Worm (Caenorhabditis elegans) whole organism, late embryonic: ENCODE results near the gene R07E5.4.
A peak's percentile ranks its signal among the peaks of the same experiment; 100 is the strongest.

Experiments
- C08G9.2 ChIP-seq: sonication (generic microtip); optimal IDR thresholded peaks from 2 replicates; lab custom pipeline; 2016; ENCODE audit warnings: mild to moderate bottlenecking, missing genetic modification characterization, moderate library complexity, missing compliant biosample characterization
- K02D7.2 ChIP-seq: sonication (generic microtip); optimal IDR thresholded peaks from 2 replicates; lab custom pipeline; 2017; ENCODE audit warnings: mild to moderate bottlenecking, missing genetic modification characterization, missing compliant biosample characterization
- K09A11.1 ChIP-seq: sonication (generic microtip); optimal IDR thresholded peaks from 2 replicates; lab custom pipeline; 2017; ENCODE audit warnings: antibody characterized with exemption, mild to moderate bottlenecking, missing genetic modification characterization, missing compliant biosample characterization; ENCODE audit not compliant: insufficient read depth
- T23F11.4 ChIP-seq: fragments of 200-800 bp; sonication (Bioruptor generic); optimal IDR thresholded peaks from 2 replicates; lab custom pipeline; 2018; ENCODE audit warnings: mild to moderate bottlenecking, missing genetic modification characterization, missing compliant biosample characterization
- Y22D7AL.16 ChIP-seq: sonication (generic microtip); optimal IDR thresholded peaks from 2 replicates; lab custom pipeline; 2016; ENCODE audit warnings: missing genetic modification characterization, missing compliant biosample characterization
- ahr-1 ChIP-seq: sonication (generic microtip); optimal IDR thresholded peaks from 2 replicates; lab custom pipeline; 2016; ENCODE audit warnings: missing genetic modification characterization, missing compliant biosample characterization
- ceh-14 ChIP-seq: sonication (generic microtip); optimal IDR thresholded peaks from 2 replicates; lab custom pipeline; 2016; ENCODE audit warnings: missing genotype, missing genetic modification characterization, missing compliant biosample characterization
- ceh-18 ChIP-seq: sonication (generic microtip); optimal IDR thresholded peaks from 2 replicates; lab custom pipeline; 2016; ENCODE audit warnings: missing genetic modification characterization, missing compliant biosample characterization
- ceh-31 ChIP-seq: sonication (generic microtip); optimal IDR thresholded peaks from 2 replicates; lab custom pipeline; 2016; ENCODE audit warnings: missing genetic modification characterization, missing compliant biosample characterization
- ceh-45 ChIP-seq: fragments of 200-800 bp; sonication (Bioruptor generic); IDR thresholded peaks from 2 replicates; pipeline ENCODE4 v1.3.6; 2022; ENCODE audit warnings: missing genetic modification reagents, missing genetic modification characterization, missing compliant biosample characterization
- ceh-48 ChIP-seq: sonication (generic microtip); optimal IDR thresholded peaks from 2 replicates; lab custom pipeline; 2016; ENCODE audit warnings: missing genetic modification characterization, inconsistent platforms, missing compliant biosample characterization
- ceh-6 ChIP-seq: fragments of 200-800 bp; sonication (Bioruptor generic); optimal IDR thresholded peaks from 2 replicates; lab custom pipeline; 2018; ENCODE audit warnings: mild to moderate bottlenecking, missing genetic modification characterization, missing compliant biosample characterization
- ceh-9 ChIP-seq: sonication (generic microtip); optimal IDR thresholded peaks from 2 replicates; lab custom pipeline; 2016; ENCODE audit warnings: mild to moderate bottlenecking, missing genetic modification characterization, inconsistent platforms, missing compliant biosample characterization
- che-1 ChIP-seq: sonication (generic microtip); optimal IDR thresholded peaks from 2 replicates; lab custom pipeline; 2016; ENCODE audit warnings: mild to moderate bottlenecking, missing genetic modification characterization, missing compliant biosample characterization
- dve-1 ChIP-seq: sonication (generic microtip); optimal IDR thresholded peaks from 2 replicates; lab custom pipeline; 2017; ENCODE audit warnings: antibody characterized with exemption, mild to moderate bottlenecking, missing genetic modification characterization, missing compliant biosample characterization
- ets-4 ChIP-seq: sonication (generic microtip); optimal IDR thresholded peaks from 2 replicates; lab custom pipeline; 2016; ENCODE audit warnings: missing genetic modification characterization, missing compliant biosample characterization
- fax-1 ChIP-seq: sonication (generic microtip); optimal IDR thresholded peaks from 2 replicates; lab custom pipeline; 2016; ENCODE audit warnings: missing genotype, missing genetic modification characterization, missing compliant biosample characterization
- fkh-10 ChIP-seq: fragments of 150-350 bp; optimal IDR thresholded peaks from 2 replicates; lab custom pipeline; 2014; ENCODE audit warnings: missing biosample characterization, missing genetic modification reagents, missing genetic modification characterization
- fkh-6 ChIP-seq: sonication (generic microtip); optimal IDR thresholded peaks from 2 replicates; lab custom pipeline; 2016; ENCODE audit warnings: missing genetic modification characterization, missing compliant biosample characterization
- gmeb-2 ChIP-seq: sonication (generic microtip); optimal IDR thresholded peaks from 2 replicates; lab custom pipeline; 2016; ENCODE audit warnings: missing genetic modification characterization, inconsistent platforms, missing compliant biosample characterization
- hlh-13 ChIP-seq: fragments of 200-800 bp; sonication (Bioruptor generic); optimal IDR thresholded peaks from 2 replicates; lab custom pipeline; 2018; ENCODE audit warnings: mild to moderate bottlenecking, missing genetic modification characterization, missing compliant biosample characterization
- hlh-15 ChIP-seq: sonication (generic microtip); optimal IDR thresholded peaks from 2 replicates; lab custom pipeline; 2016; ENCODE audit warnings: missing genetic modification characterization, missing compliant biosample characterization
- hlh-6 ChIP-seq: sonication (generic microtip); optimal IDR thresholded peaks from 2 replicates; lab custom pipeline; 2016; ENCODE audit warnings: missing genotype, missing genetic modification characterization, missing compliant biosample characterization
- lin-11 ChIP-seq: fragments of 200-800 bp; sonication (Bioruptor generic); optimal IDR thresholded peaks from 2 replicates; lab custom pipeline; 2018; ENCODE audit warnings: mild to moderate bottlenecking, missing genetic modification characterization, missing compliant biosample characterization
- madf-2 ChIP-seq: sonication (generic microtip); optimal IDR thresholded peaks from 2 replicates; lab custom pipeline; 2017; ENCODE audit warnings: missing genetic modification characterization, missing compliant biosample characterization
- nfya-1 ChIP-seq: sonication (generic microtip); optimal IDR thresholded peaks from 2 replicates; lab custom pipeline; 2017; ENCODE audit warnings: missing genetic modification characterization, mild to moderate bottlenecking, missing compliant biosample characterization, antibody characterized with exemption, moderate library complexity
- nhr-11 ChIP-seq: fragments of 150-350 bp; optimal IDR thresholded peaks from 2 replicates; lab custom pipeline; 2014; ENCODE audit warnings: missing biosample characterization, missing genetic modification characterization
- odd-2 ChIP-seq: sonication (generic microtip); optimal IDR thresholded peaks from 2 replicates; lab custom pipeline; 2017; ENCODE audit warnings: antibody characterized with exemption, mild to moderate bottlenecking, missing genetic modification characterization, missing compliant biosample characterization
- pat-9 ChIP-seq: fragments of 200-800 bp; sonication (Bioruptor generic); optimal IDR thresholded peaks from 2 replicates; lab custom pipeline; 2018; ENCODE audit warnings: mild to moderate bottlenecking, missing genetic modification characterization, moderate library complexity, missing compliant biosample characterization
- pha-2 ChIP-seq: sonication (generic microtip); optimal IDR thresholded peaks from 2 replicates; lab custom pipeline; 2017; ENCODE audit warnings: mild to moderate bottlenecking, missing genetic modification characterization, missing compliant biosample characterization
- pros-1 ChIP-seq: fragments of 150-350 bp; optimal IDR thresholded peaks from 2 replicates; lab custom pipeline; 2014; ENCODE audit warnings: missing biosample characterization, missing genetic modification reagents, missing genetic modification characterization
- sox-2 ChIP-seq: fragments of 200-800 bp; sonication (Bioruptor generic); IDR thresholded peaks from 2 replicates; pipeline ENCODE4 v1.3.6; 2022; ENCODE audit warnings: missing genetic modification reagents, missing genetic modification characterization, missing compliant biosample characterization
- syd-9 ChIP-seq: sonication (generic microtip); optimal IDR thresholded peaks from 2 replicates; lab custom pipeline; 2016; ENCODE audit warnings: mild to moderate bottlenecking, missing genetic modification characterization, moderate library complexity, missing compliant biosample characterization
- tbx-7 ChIP-seq: sonication (generic microtip); optimal IDR thresholded peaks from 2 replicates; lab custom pipeline; 2016; ENCODE audit warnings: missing genotype, missing genetic modification characterization, missing compliant biosample characterization
- unc-42 ChIP-seq: sonication (generic microtip); optimal IDR thresholded peaks from 2 replicates; lab custom pipeline; 2016; ENCODE audit warnings: missing genotype, missing genetic modification characterization, missing compliant biosample characterization
- unc-86 ChIP-seq: sonication (generic microtip); optimal IDR thresholded peaks from 2 replicates; lab custom pipeline; 2016; ENCODE audit warnings: missing genetic modification characterization, missing compliant biosample characterization
- zip-5 ChIP-seq: sonication (generic microtip); optimal IDR thresholded peaks from 2 replicates; lab custom pipeline; 2016; ENCODE audit warnings: missing genetic modification characterization, missing compliant biosample characterization

The R07E5.4 gene

DNA sequence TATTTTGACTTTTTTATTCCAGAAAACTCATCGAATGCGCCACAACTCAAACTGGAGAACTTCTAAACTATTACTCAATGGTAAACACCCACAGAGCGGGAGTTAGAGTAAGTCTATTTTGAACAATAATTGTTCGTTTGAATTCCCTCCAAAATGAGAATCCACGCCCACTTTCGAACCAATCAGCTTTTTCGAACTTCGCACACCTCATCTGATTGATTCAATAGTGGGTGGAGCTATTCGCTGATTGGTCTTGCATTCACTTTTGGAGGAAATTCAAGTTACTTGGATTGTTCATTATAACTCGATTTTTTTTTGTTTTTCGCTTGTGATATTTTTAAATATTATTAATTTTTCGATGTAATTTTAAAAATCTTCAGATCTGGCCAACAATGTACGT lies 1.3 kb downstream of the R07E5.4 start:
- TF ChIP-seq pha-2 (no peak), lin-11 (tag; lab: Kevin White, UChicago) (no peak), zip-5 (tag; lab: Kevin White, UChicago) (no peak), gmeb-2 (no peak), nfya-1 (tag; lab: Kevin White, UChicago) (peak; percentile 72)

ce11 chrIII:4397115-4397514 lies 2.5 kb downstream of the R07E5.4 start, which contains the start of gene R07E5.5:
R07E5.5 (plus strand) TSS chrIII:4397415.
- TF ChIP-seq hlh-6 (no peak), Y22D7AL.16 (tag; lab: Kevin White, UChicago) (no peak)

- TF ChIP-seq fax-1 (tag; lab: Kevin White, UChicago) (no peak), unc-42 (tag; lab: Kevin White, UChicago) (no peak), nfya-1 (tag; lab: Kevin White, UChicago) (no peak), gmeb-2 (no peak), nhr-11 (tag; lab: Kevin White, UChicago) (no peak), T23F11.4 (GFP tag; lab: Kevin White, UChicago) (no peak), ets-4 (tag; lab: Kevin White, UChicago) (no peak), ceh-6 (GFP tag; lab: Kevin White, UChicago) (no peak), ceh-48 (tag; lab: Kevin White, UChicago) (no peak), hlh-13 (GFP tag; lab: Kevin White, UChicago) (no peak), pat-9 (tag; lab: Kevin White, UChicago) (no peak)
Measured at ce11 chrIII:4398463-4398862, 3.9 kb downstream of the R07E5.4 start, which contains the start of gene R07E5.6. R07E5.6 (plus strand) TSS chrIII:4398763.

DNA sequence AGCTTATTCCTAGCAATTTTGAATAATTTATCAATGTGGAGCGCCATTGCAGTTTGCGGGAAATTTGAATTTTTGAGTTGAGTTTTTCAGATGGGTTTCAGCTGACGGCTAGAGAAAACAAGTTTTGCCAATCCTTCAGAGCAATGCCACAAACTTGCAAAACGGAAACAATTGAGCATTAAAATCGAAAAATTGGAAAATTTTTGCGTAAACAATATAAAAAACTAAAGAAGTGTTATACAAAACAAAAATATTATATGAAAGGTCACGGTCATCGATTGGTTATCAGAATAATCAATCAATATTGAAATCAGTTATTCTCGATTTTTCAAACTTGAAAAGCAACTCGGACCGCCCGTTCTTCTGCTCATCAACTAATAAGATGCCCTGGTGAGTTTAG lies 6.5 kb downstream of the R07E5.4 start, which contains the start of gene R07E5.15:
TSS of gene R07E5.15 (plus strand) at position 301 of the 400 bp plus-strand sequence.
- TF ChIP-seq che-1 (tag; lab: Kevin White, UChicago) = no peak
- TF ChIP-seq ceh-45 = no peak
- no peak for TF ChIP-seq C08G9.2
- no peak for TF ChIP-seq Y22D7AL.16 (tag; lab: Kevin White, UChicago)
- TF ChIP-seq ceh-48 (tag; lab: Kevin White, UChicago) = no peak
- TF ChIP-seq ahr-1 = no peak
- TF ChIP-seq, all 69 proteins: peak for 0

- TF ChIP-seq ceh-6 (GFP tag; lab: Kevin White, UChicago) = no peak
- no peak for TF ChIP-seq fax-1 (tag; lab: Kevin White, UChicago)
- no peak for TF ChIP-seq tbx-7 (tag; lab: Kevin White, UChicago)
- no peak for TF ChIP-seq ceh-9 (tag; lab: Kevin White, UChicago)
- TF ChIP-seq K09A11.1 (tag; lab: Kevin White, UChicago) = no peak
- TF ChIP-seq unc-42 (tag; lab: Kevin White, UChicago) = peak; percentile 37
- TF ChIP-seq ceh-45 = no peak
- TF ChIP-seq nhr-11 (tag; lab: Kevin White, UChicago) = no peak
- no peak for TF ChIP-seq syd-9 (tag; lab: Kevin White, UChicago)
- TF ChIP-seq K02D7.2 (tag; lab: Kevin White, UChicago) = no peak
- TF ChIP-seq ceh-31 (tag; lab: Kevin White, UChicago) = peak; percentile 27
- peak; percentile 25 for TF ChIP-seq ceh-18
- TF ChIP-seq ceh-14 (tag; lab: Kevin White, UChicago) = peak; percentile 44
- no peak for TF ChIP-seq ahr-1
- TF ChIP-seq unc-86 (tag; lab: Kevin White, UChicago) = no peak
Measured at ce11 chrIII:4404339-4404836, 9.8 kb downstream of the R07E5.4 start, which contains the start of the genes R07E5.17 and snfc-5. R07E5.17 (minus strand) TSS chrIII:4404436. snfc-5 (plus strand) TSS chrIII:4404786.

ce11 chrIII:4405986-4406385 lies 11.4 kb downstream of the R07E5.4 start, which contains the start of gene rnp-4:
rnp-4 (plus strand) TSS chrIII:4406286.
- TF ChIP-seq ceh-9 (tag; lab: Kevin White, UChicago) (no peak), ceh-14 (tag; lab: Kevin White, UChicago) (no peak), sox-2 (GFP tag; lab: Robert Waterston, UW) (no peak), pat-9 (tag; lab: Kevin White, UChicago) (no peak), ceh-48 (tag; lab: Kevin White, UChicago) (no peak), fkh-6 (tag; lab: Kevin White, UChicago) (no peak), pros-1 (tag; lab: Kevin White, UChicago) (no peak), fkh-10 (GFP tag; lab: Kevin White, UChicago) (no peak), hlh-6 (no peak), ets-4 (tag; lab: Kevin White, UChicago) (no peak), odd-2 (tag; lab: Kevin White, UChicago) (no peak), dve-1 (tag; lab: Kevin White, UChicago) (no peak), tbx-7 (tag; lab: Kevin White, UChicago) (no peak), Y22D7AL.16 (tag; lab: Kevin White, UChicago) (no peak), hlh-15 (tag; lab: Kevin White, UChicago) (no peak), madf-2 (tag; lab: Kevin White, UChicago) (no peak), K09A11.1 (tag; lab: Kevin White, UChicago) (no peak)
